Worm (Caenorhabditis elegans) whole organism, early embryonic: ENCODE measurements around the gene F21C10.9.

Experiments used
- B0310.2 ChIP-seq: sonication (generic microtip); optimal IDR thresholded peaks from 2 replicates; lab custom pipeline; 2016; ENCODE audit warnings: mild to moderate bottlenecking, missing genetic modification characterization, missing compliant biosample characterization
- F13C5.2 ChIP-seq: sonication (generic microtip); optimal IDR thresholded peaks from 2 replicates; lab custom pipeline; 2017; ENCODE audit warnings: mild to moderate bottlenecking, missing genetic modification characterization, inconsistent platforms, missing compliant biosample characterization
- aly-1 ChIP-seq: sonication (generic microtip); optimal IDR thresholded peaks from 2 replicates; lab custom pipeline; 2016; ENCODE audit warnings: missing genetic modification characterization, missing compliant biosample characterization
- ama-1 ChIP-seq: fragments of 150-350 bp; optimal IDR thresholded peaks from 2 replicates; lab custom pipeline; 2014
- ceh-13 ChIP-seq: fragments of 200-800 bp; sonication (Bioruptor generic); optimal IDR thresholded peaks from 2 replicates; lab custom pipeline; 2018; ENCODE audit warnings: mild to moderate bottlenecking, missing genetic modification characterization, missing compliant biosample characterization
- ceh-36 ChIP-seq: sonication (generic microtip); optimal IDR thresholded peaks from 2 replicates; lab custom pipeline; 2016; ENCODE audit warnings: missing genetic modification characterization, inconsistent platforms, missing compliant biosample characterization
- ets-7 ChIP-seq: sonication (generic microtip); optimal IDR thresholded peaks from 2 replicates; lab custom pipeline; 2016; ENCODE audit warnings: missing genotype, missing genetic modification characterization, missing compliant biosample characterization
- flt-1 ChIP-seq: fragments of 200-800 bp; sonication (Bioruptor generic); IDR thresholded peaks from 2 replicates; pipeline ENCODE4 v1.3.6; 2022; ENCODE audit warnings: missing genetic modification characterization, missing compliant biosample characterization
- hmbx-1 ChIP-seq: sonication (generic microtip); optimal IDR thresholded peaks from 2 replicates; lab custom pipeline; 2016; ENCODE audit warnings: mild to moderate bottlenecking, missing genetic modification characterization, missing compliant biosample characterization
- hmg-4 ChIP-seq: fragments of 200-800 bp; sonication (Bioruptor generic); optimal IDR thresholded peaks from 2 replicates; lab custom pipeline; 2018; ENCODE audit warnings: mild to moderate bottlenecking, missing genetic modification characterization, missing compliant biosample characterization
- hnd-1 ChIP-seq: sonication (generic microtip); optimal IDR thresholded peaks from 2 replicates; lab custom pipeline; 2016; ENCODE audit warnings: missing genetic modification characterization, missing compliant biosample characterization
- pes-1 ChIP-seq: fragments of 200-800 bp; sonication (Bioruptor generic); IDR thresholded peaks from 2 replicates; pipeline ENCODE4 v1.3.6; 2022; ENCODE audit warnings: missing genetic modification reagents, missing genetic modification characterization, missing compliant biosample characterization
- scrt-1 ChIP-seq: fragments of 200-800 bp; sonication (Bioruptor generic); IDR thresholded peaks from 2 replicates; pipeline ENCODE4 v1.3.6; 2022; ENCODE audit warnings: missing genetic modification characterization, missing compliant biosample characterization
- sea-1 ChIP-seq: fragments of 200-800 bp; sonication (Bioruptor generic); conservative IDR thresholded peaks from 2 replicates; pipeline ENCODE4 v1.3.6; 2022; ENCODE audit warnings: missing genetic modification characterization, missing compliant biosample characterization
- tbx-11 ChIP-seq: fragments of 200-800 bp; sonication (Bioruptor generic); IDR thresholded peaks from 2 replicates; pipeline ENCODE4 v1.3.6; 2022; ENCODE audit warnings: missing genetic modification characterization, missing compliant biosample characterization
- tbx-37 ChIP-seq: fragments of 200-800 bp; sonication (Bioruptor generic); conservative IDR thresholded peaks from 2 replicates; pipeline ENCODE4 v1.3.6; 2022; ENCODE audit warnings: missing genetic modification reagents, missing genetic modification characterization, missing compliant biosample characterization
- tra-4 ChIP-seq: sonication (generic microtip); optimal IDR thresholded peaks from 2 replicates; lab custom pipeline; 2017; ENCODE audit warnings: missing genetic modification characterization, missing compliant biosample characterization

The F21C10.9 gene

DNA sequence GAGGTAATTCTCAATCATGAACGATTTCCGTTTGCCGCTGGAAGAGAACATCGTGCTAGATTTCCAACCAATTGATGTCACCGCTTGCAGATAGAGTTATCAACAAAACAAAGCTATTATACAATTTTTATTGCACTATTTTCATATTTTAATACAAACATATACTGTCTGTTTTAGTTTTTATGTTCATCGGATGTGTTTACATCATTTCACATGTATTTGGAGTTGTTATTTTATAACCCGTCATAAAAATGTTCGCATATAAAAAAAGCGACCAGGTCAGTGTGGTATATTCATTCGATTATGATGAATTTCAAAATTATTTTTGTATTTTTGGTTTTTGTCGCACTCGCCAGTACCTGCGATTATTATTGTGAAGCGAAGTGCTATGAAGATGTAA lies 24.7 kb upstream of the F21C10.9 start, which contains the start of gene F21C10.11:
Gene F21C10.11, plus strand, starts transcription at position 301 of the 400 bp plus-strand sequence.
- TF ChIP-seq ceh-13 (GFP tag; lab: Kevin White, UChicago) (no peak), ama-1 (lab: Kevin White, UChicago) (no peak), aly-1 (tag; lab: Kevin White, UChicago) (no peak), hmbx-1 (tag; lab: Kevin White, UChicago) (no peak), ceh-36 (tag; lab: Kevin White, UChicago) (no peak), tra-4 (no peak), pes-1 (no peak), ets-7 (tag; lab: Kevin White, UChicago) (no peak), hnd-1 (tag; lab: Kevin White, UChicago) (no peak), hmg-4 (GFP tag; lab: Kevin White, UChicago) (no peak), scrt-1 (no peak)

DNA sequence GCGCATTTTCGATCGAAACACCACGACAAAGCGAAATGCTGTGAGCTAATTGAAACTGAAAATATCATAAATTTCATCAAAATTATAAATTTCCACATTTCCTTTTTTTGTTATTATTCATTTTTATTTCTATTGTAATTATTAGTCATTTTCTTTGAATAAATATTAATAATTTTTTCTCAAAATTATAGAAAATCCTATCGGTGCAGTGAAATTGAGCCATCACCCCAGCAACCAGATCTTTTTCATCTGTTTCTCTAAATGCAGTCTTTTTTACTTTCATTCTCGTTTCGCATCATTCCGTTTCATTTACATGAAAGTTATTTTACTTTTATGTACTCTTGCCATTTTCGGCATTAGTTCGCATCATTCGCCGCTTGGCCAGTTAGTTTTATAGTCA lies 23.5 kb upstream of the F21C10.9 start, which contains the start of gene F21C10.13:
Gene F21C10.13, plus strand, starts transcription at position 301 of the 400 bp plus-strand sequence.
- TF ChIP-seq tbx-11 (GFP tag; lab: Robert Waterston, UW) (no peak), ceh-36 (tag; lab: Kevin White, UChicago) (no peak), sea-1 (GFP tag; lab: Robert Waterston, UW) (no peak), ets-7 (tag; lab: Kevin White, UChicago) (no peak), flt-1 (GFP tag; lab: Robert Waterston, UW) (no peak), hmbx-1 (tag; lab: Kevin White, UChicago) (no peak), B0310.2 (tag; lab: Kevin White, UChicago) (no peak)

DNA sequence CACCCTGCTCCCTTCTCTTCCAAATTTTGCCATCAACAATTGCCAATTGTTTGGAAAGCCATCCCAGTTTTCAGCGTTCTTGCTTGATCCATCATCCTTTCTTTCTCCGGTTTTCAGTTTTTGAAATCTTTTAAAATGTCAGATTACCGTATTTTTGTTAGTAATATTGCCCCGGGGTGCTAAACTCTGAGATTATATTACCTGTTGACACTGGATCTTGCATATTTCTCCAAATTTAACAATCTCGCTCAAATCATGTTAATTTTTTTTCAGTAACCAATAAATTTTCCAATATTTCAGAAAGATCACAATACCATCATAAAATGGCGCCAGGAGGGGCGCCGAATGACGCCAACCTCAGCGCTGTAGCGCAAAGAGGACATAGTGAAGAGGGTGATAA lies 14.0 kb upstream of the F21C10.9 start, which contains the start of gene F21C10.7:
Gene F21C10.7, plus strand, starts transcription at position 301 of the 400 bp plus-strand sequence.
- TF ChIP-seq ceh-13 (GFP tag; lab: Kevin White, UChicago) = no peak
- no peak for TF ChIP-seq ama-1 (lab: Kevin White, UChicago)
- TF ChIP-seq ets-7 (tag; lab: Kevin White, UChicago) = no peak
- TF ChIP-seq ceh-36 (tag; lab: Kevin White, UChicago) = no peak
- TF ChIP-seq tbx-37 (GFP tag; lab: Robert Waterston, UW) = no peak
- no peak for TF ChIP-seq tra-4
- no peak for TF ChIP-seq aly-1 (tag; lab: Kevin White, UChicago)
- TF ChIP-seq hmg-4 (GFP tag; lab: Kevin White, UChicago) = no peak
- no peak for TF ChIP-seq pes-1
- TF ChIP-seq hnd-1 (tag; lab: Kevin White, UChicago) = no peak
- no peak for TF ChIP-seq tbx-11 (GFP tag; lab: Robert Waterston, UW)
- no peak for TF ChIP-seq B0310.2 (tag; lab: Kevin White, UChicago)

DNA sequence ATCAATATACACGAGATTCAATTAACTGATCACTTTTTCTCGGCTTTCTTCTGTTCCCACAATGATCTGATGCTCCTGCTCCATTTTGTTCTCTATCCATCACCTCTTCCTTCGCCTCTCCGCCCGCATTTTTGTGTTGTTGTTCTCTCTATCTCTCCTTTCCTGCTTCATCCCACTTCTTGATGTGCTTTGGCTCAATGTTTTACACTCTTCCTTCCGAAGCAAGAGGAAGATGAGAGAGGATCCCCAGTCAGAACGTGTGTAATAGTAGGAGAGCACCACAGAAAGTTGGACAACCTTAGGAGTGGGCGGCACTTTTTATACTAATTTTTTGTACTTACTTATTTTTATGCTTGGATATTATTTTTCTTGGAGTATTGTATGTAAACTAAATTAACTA lies 13.5 kb upstream of the F21C10.9 start:
- TF ChIP-seq sea-1 (GFP tag; lab: Robert Waterston, UW) (no peak), tbx-11 (GFP tag; lab: Robert Waterston, UW) (no peak), pes-1 (no peak)

DNA sequence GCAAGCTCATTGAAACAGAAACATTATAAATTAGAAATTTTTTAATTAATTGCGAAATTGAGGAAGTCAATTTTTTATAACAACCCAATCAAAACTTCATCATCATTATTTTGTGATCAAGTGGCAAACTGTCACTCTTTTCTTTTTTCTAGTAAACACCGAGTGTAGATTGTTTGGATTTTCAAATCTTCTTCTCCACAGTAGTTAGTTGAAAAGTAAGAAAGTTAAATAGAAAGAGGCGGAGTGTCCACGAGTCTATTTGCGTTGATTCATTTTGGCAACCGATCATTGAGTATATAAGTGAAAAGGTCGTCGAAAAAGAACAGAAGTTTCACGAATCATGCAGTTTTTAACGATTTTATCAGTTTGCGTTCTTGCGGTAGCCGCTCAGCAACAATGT lies 10.8 kb upstream of the F21C10.9 start, which contains the start of gene pqn-31:
Gene pqn-31, plus strand, starts transcription at position 301 of the 400 bp plus-strand sequence.
- TF ChIP-seq B0310.2 (tag; lab: Kevin White, UChicago) = no peak
- no peak for TF ChIP-seq tbx-37 (GFP tag; lab: Robert Waterston, UW)
- TF ChIP-seq ceh-36 (tag; lab: Kevin White, UChicago) = no peak
- no peak for TF ChIP-seq tbx-11 (GFP tag; lab: Robert Waterston, UW)
- TF ChIP-seq sea-1 (GFP tag; lab: Robert Waterston, UW) = no peak
- TF ChIP-seq ceh-13 (GFP tag; lab: Kevin White, UChicago) = no peak
- TF ChIP-seq aly-1 (tag; lab: Kevin White, UChicago) = no peak
- no peak for TF ChIP-seq hmbx-1 (tag; lab: Kevin White, UChicago)
- TF ChIP-seq F13C5.2 (tag; lab: Kevin White, UChicago) = no peak
- no peak for TF ChIP-seq scrt-1
- TF ChIP-seq pes-1 = no peak
- TF ChIP-seq ama-1 (lab: Kevin White, UChicago) = no peak
- no peak for TF ChIP-seq flt-1 (GFP tag; lab: Robert Waterston, UW)
- no peak for TF ChIP-seq tra-4
- no peak for TF ChIP-seq hnd-1 (tag; lab: Kevin White, UChicago)
- no peak for TF ChIP-seq hmg-4 (GFP tag; lab: Kevin White, UChicago)

DNA sequence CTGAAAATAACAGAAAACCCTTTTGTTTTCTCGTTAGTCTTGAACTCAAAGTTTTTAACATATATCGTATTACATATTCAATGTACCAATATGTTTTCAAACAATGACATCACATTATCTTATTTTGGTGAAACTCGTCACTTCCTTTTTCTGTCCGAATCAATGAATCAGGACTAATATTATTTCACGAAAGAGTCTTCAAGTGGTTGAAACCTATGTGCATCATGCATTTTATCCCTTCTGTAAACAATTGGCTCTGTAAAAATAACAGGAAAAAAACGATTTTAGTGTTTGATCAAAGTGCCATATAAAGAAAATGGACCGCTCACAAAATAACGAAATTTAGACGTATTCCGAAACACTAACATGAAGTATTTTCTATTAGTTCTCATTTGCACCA lies 9.7 kb upstream of the F21C10.9 start, which contains the start of gene F21C10.18:
Gene F21C10.18, plus strand, starts transcription at position 301 of the 400 bp plus-strand sequence.
- TF ChIP-seq scrt-1 (no peak), pes-1 (no peak), tra-4 (no peak)

DNA sequence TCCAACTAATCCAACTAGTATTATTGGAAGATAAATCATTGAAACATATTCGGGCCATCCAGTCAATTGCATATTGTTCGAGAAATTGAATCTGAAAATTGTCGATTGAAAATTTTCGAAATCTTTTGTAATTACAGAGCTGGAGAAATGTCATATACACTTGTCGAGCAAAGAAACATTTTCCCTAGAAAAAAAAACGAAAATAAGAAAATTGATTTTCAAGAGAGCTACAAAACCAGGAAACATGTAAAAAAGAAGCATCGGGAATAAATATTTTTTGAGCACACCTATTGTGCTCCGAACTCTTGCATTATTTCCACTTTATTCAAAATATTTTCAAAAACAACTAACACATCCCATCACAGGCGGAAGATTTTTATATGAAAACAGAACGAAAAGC lies 2.6 kb upstream of the F21C10.9 start, which contains the start of gene frpr-6:
Gene frpr-6, minus strand, starts transcription at position 101 of the 400 bp plus-strand sequence.
- TF ChIP-seq tbx-37 (GFP tag; lab: Robert Waterston, UW) (no peak), tra-4 (no peak), hmbx-1 (tag; lab: Kevin White, UChicago) (no peak), F13C5.2 (tag; lab: Kevin White, UChicago) (no peak), ets-7 (tag; lab: Kevin White, UChicago) (no peak), ama-1 (lab: Kevin White, UChicago) (no peak), flt-1 (GFP tag; lab: Robert Waterston, UW) (no peak)

DNA sequence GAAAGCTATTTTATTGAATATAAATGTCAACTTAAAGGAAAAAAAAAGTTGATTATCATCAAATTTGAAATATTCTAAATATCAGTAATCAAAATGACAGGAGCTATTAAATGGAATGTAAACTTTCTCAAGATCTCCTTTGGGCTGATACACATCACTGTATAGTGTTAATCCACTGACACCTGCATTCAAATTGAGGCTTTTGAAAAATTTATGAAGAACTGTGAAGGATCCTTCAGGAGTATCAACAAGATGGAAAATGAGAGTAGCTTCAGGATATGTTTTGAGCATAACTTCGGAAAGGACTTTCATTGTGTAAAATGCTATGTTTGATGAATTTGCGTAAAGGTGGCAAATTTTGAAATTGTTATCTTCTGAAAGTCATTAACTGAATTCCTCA lies 1.3 kb downstream of the F21C10.9 start:
- TF ChIP-seq hmbx-1 (tag; lab: Kevin White, UChicago) (no peak), ceh-13 (GFP tag; lab: Kevin White, UChicago) (no peak), tbx-37 (GFP tag; lab: Robert Waterston, UW) (no peak), aly-1 (tag; lab: Kevin White, UChicago) (no peak), B0310.2 (tag; lab: Kevin White, UChicago) (no peak), sea-1 (GFP tag; lab: Robert Waterston, UW) (no peak), ets-7 (tag; lab: Kevin White, UChicago) (no peak), F13C5.2 (tag; lab: Kevin White, UChicago) (no peak), flt-1 (GFP tag; lab: Robert Waterston, UW) (no peak), ama-1 (lab: Kevin White, UChicago) (no peak), hnd-1 (tag; lab: Kevin White, UChicago) (no peak), tbx-11 (GFP tag; lab: Robert Waterston, UW) (no peak), ceh-36 (tag; lab: Kevin White, UChicago) (no peak), pes-1 (no peak), tra-4 (no peak), scrt-1 (no peak), hmg-4 (GFP tag; lab: Kevin White, UChicago) (no peak)
